Fruit fly (Drosophila melanogaster): ENCODE measurements around the gene PolA2.

The PolA2 gene

DNA sequence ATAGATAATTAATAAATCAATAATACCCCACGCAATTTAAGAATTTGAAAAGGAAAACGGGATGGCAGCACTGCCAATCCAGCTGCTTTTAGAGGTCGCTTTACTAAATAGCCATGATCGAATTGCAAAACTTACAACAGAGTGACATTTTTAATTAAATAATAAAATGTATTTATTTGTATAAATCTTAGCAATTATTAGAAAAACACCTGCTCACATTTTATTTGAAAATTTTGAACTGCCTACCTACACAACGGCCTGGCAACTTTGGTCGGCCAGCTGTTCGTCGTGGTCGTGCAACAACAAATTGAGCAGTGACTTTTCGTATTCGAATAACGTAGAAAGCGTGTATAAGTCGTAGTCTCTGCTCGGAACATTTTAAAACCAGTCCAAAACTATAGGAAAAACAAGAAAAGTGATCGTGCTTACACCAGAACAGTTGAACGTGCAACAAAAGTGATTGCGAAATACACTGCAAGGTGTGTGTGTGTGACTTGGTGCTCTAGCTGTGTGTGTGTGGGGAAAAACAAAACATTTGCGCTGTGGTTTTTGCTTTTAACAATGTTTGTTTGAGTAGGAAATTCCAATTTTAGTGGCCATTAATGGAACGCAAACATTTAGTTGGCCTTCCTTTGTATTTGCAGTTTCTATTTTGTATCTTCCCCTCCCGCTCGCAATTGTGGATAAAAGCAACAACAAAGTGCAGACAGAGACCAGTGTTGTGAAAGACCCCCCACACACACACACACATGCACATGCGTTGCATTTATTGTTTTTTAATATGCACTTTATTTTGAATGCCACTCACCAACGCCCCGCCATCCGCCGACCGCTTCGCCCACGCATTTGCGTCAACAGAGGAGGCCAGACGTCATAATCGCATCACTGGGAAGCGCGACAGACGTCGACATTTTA is 35.8 kb downstream of the PolA2 start, which contains the start of gene CG5938 (continued):
- TF ChIP-seq sens-2 (GFP tag; IDR thresholded peaks at IDR 0.05) (no peak), CG42726 (GFP tag; IDR thresholded peaks at IDR 0.05; ENCODE audit: partially characterized antibody) (no peak), CG13894 (tag; optimal IDR thresholded peaks at IDR 0.05) (peak; percentile 13), CG17359 (tag; optimal IDR thresholded peaks at IDR 0.05) (peak; percentile 24), CG9797 (GFP tag; optimal IDR thresholded peaks at IDR 0.05) (peak; percentile 13), Dbx (GFP tag; IDR thresholded peaks at IDR 0.05) (0 out of 3 replicates have a peak, but pooled peaks have one; percentile 27), CG2116 (GFP tag; optimal IDR thresholded peaks at IDR 0.05) (peak; percentile 39), E2f2 (GFP tag; IDR thresholded peaks at IDR 0.05) (peak; percentile 75), Scr (GFP tag; IDR thresholded peaks at IDR 0.05; ENCODE audit: partially characterized antibody) (peak; percentile 24; the same call in 1 of the 2 replicates), H2.0 (GFP tag; IDR thresholded peaks at IDR 0.05) (peak; percentile 55), CG10431 (GFP tag; optimal IDR thresholded peaks at IDR 0.05) (peak; percentile 57), HmgZ (tag; optimal IDR thresholded peaks at IDR 0.05) (peak; percentile 55), YL-1 (GFP tag; optimal IDR thresholded peaks at IDR 0.05) (peak; percentile 35), Rfx (GFP tag; IDR thresholded peaks at IDR 0.05) (peak; percentile 9; the same call in 1 of the 2 replicates), maf-S (GFP tag; optimal IDR thresholded peaks at IDR 0.05) (no peak), scrt (GFP tag; optimal IDR thresholded peaks at IDR 0.05) (peak; percentile 13), vvl (GFP tag; IDR thresholded peaks at IDR 0.05) (no peak), trem (tag; optimal IDR thresholded peaks at IDR 0.05) (peak; percentile 92), Hsf (GFP tag; optimal IDR thresholded peaks at IDR 0.05) (no peak), CG2199 (GFP tag; IDR thresholded peaks at IDR 0.05) (0 out of 3 replicates have a peak, but pooled peaks have one; percentile 65), CG4404 (GFP tag; IDR thresholded peaks at IDR 0.05) (no peak), ara (GFP tag; IDR thresholded peaks at IDR 0.05) (no peak), hb (GFP tag; IDR thresholded peaks at IDR 0.05; ENCODE audit: partially characterized antibody) (no peak), CG4730 (GFP tag; IDR thresholded peaks at IDR 0.05) (no peak), fd3F (GFP tag; optimal IDR thresholded peaks at IDR 0.05) (no peak), Xbp1 (GFP tag; optimal IDR thresholded peaks at IDR 0.05) (peak; percentile 7), ci (GFP tag; IDR thresholded peaks at IDR 0.05) (0 out of 3 replicates have a peak, but pooled peaks have one; percentile 15), CG12391 (tag; optimal IDR thresholded peaks at IDR 0.05) (peak; percentile 47), abd-A (tag; optimal IDR thresholded peaks at IDR 0.05) (peak; percentile 38), CG10274 (GFP tag; optimal IDR thresholded peaks at IDR 0.05) (no peak), CG15479 (GFP tag; optimal IDR thresholded peaks at IDR 0.05) (peak; percentile 53), Dll (GFP tag; IDR thresholded peaks at IDR 0.05; ENCODE audit: partially characterized antibody) (0 out of 4 replicates have a peak, but pooled peaks have one; percentile 21), CTCF (GFP tag; optimal IDR thresholded peaks at IDR 0.05) (peak; percentile 69), al (GFP tag; IDR thresholded peaks at IDR 0.05) (no peak), CG2678 (tag; optimal IDR thresholded peaks at IDR 0.05) (peak; percentile 46), CG6813 (GFP tag; optimal IDR thresholded peaks at IDR 0.05) (no peak), CG8924 (tag; optimal IDR thresholded peaks at IDR 0.05) (peak; percentile 9), ken (GFP tag; IDR thresholded peaks at IDR 0.05) (0 out of 3 replicates have a peak, but pooled peaks have one; percentile 13), pum (GFP tag; optimal IDR thresholded peaks at IDR 0.05) (no peak), Dfd (GFP tag; optimal IDR thresholded peaks at IDR 0.05) (no peak), CG14441 (GFP tag; IDR thresholded peaks at IDR 0.05) (0 out of 2 replicates have a peak, but pooled peaks have one; percentile 29), CG15696 (tag; optimal IDR thresholded peaks at IDR 0.05) (peak; percentile 5), CG12155 (GFP tag; optimal IDR thresholded peaks at IDR 0.05) (peak; percentile 6), chn (GFP tag; optimal IDR thresholded peaks at IDR 0.05) (no peak), Dp (GFP tag; optimal IDR thresholded peaks at IDR 0.05) (peak; percentile 66), D19A (tag; optimal IDR thresholded peaks at IDR 0.05) (peak; percentile 2), Ets97D (GFP tag; optimal IDR thresholded peaks at IDR 0.05) (no peak), CG30403 (GFP tag; optimal IDR thresholded peaks at IDR 0.05) (peak; percentile 43), CG2120 (GFP tag; optimal IDR thresholded peaks at IDR 0.05) (peak; percentile 20)

Data from whole organism, embryonic.